Worm (Caenorhabditis elegans): ENCODE measurements around the gene dlg-1.

DNA sequence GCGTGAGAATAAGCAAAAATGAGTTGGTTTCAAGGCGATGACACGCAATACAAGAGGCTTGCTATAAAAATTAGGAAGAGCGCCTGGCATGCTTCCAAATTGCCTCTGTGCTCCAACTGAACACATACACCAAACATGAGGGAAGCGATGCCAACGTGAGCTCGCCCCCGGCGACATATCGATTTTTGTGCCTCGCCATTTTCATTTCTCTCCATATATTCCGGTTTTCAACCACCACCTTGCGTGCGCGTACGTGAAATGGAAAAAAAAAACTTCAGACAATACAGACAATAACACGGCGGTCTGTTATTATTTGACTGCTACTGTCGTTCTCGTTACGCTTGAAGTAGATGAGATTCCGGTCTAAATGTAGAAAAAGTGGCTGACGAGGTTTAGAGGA, 28.4 kb downstream of the dlg-1 start:
- TF ChIP-seq unc-39 (tag; optimal IDR thresholded peaks at IDR 0.05) (no peak), tbx-8 (GFP tag; optimal IDR thresholded peaks at IDR 0.05) (no peak), mep-1 (tag; optimal IDR thresholded peaks at IDR 0.05) (no peak), unc-62 (GFP tag; optimal IDR thresholded peaks at IDR 0.05) (no peak), snpc-4 (tag; optimal IDR thresholded peaks at IDR 0.05) (no peak), zip-8 (tag; optimal IDR thresholded peaks at IDR 0.05) (no peak), nhr-76 (tag; optimal IDR thresholded peaks at IDR 0.05) (no peak), nhr-237 (tag; optimal IDR thresholded peaks at IDR 0.05) (no peak), lin-13 (tag; optimal IDR thresholded peaks at IDR 0.05) (no peak), lsy-2 (tag; optimal IDR thresholded peaks at IDR 0.05) (no peak), pha-4 (tag; optimal IDR thresholded peaks at IDR 0.05) (no peak), M03D4.4 (tag; optimal IDR thresholded peaks at IDR 0.05) (no peak), mls-2 (tag; optimal IDR thresholded peaks at IDR 0.05) (no peak)

Measured in whole organism, mixed stage, embryonic.